Fruit fly (Drosophila melanogaster) whole organism, prepupa: ENCODE measurements around the gene Hs6st.

ENCODE experiments used
- CG6163 ChIP-seq: fragments of 200-800 bp; sonication (Bioruptor generic); IDR thresholded peaks from 3 replicates; pipeline ENCODE4 v1.3.6; 2022; ENCODE audit warnings: missing biosample characterization, missing genetic modification characterization
- CG6276 ChIP-seq: fragments of 200-800 bp; sonication (Bioruptor generic); optimal IDR thresholded peaks from 2 replicates; lab custom pipeline; 2017; ENCODE audit warnings: missing biosample characterization, mild to moderate bottlenecking, missing genetic modification characterization
- Ets21C ChIP-seq: fragments of 200-800 bp; sonication (Bioruptor generic); optimal IDR thresholded peaks from 3 replicates; lab custom pipeline; 2016; ENCODE audit warnings: missing biosample characterization, missing genetic modification characterization
- Hr39 ChIP-seq: fragments of 200-800 bp; sonication (Bioruptor generic); optimal IDR thresholded peaks from 2 replicates; lab custom pipeline; 2016; ENCODE audit warnings: missing biosample characterization, missing genetic modification characterization
- OdsH ChIP-seq: fragments of 200-800 bp; sonication (Bioruptor generic); optimal IDR thresholded peaks from 3 replicates; lab custom pipeline; 2016; ENCODE audit warnings: missing biosample characterization, missing genetic modification characterization
- Sox102F ChIP-seq: fragments of 200-800 bp; sonication (Bioruptor generic); optimal IDR thresholded peaks from 2 replicates; lab custom pipeline; 2016; ENCODE audit warnings: missing biosample characterization, mild to moderate bottlenecking, missing genetic modification characterization
- cyc ChIP-seq: fragments of 200-800 bp; sonication (Bioruptor generic); optimal IDR thresholded peaks from 3 replicates; lab custom pipeline; 2016; ENCODE audit warnings: missing biosample characterization, missing genetic modification characterization
- fkh ChIP-seq: fragments of 200-800 bp; sonication (Bioruptor generic); optimal IDR thresholded peaks from 3 replicates; lab custom pipeline; 2017; ENCODE audit warnings: missing biosample characterization, mild to moderate bottlenecking, missing genetic modification characterization, moderate library complexity

DNA sequence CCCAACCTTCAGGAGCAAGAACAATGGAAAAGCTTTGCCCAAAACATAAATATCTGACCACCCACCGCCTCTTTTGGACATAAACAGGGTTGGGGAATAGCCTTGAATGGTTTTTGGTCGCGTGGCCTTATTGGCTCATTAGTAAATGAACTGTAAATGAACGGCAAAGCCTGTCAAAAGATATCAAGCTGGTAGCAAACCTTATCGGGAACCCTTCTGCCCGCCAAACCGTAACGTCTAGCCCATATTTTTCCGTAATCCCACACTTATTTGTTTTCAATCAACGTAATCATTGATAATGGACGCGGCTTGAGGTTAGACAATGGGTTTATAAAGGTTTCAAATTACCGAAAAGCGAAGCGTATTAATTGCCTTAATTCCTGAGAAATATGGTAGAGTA is 22.9 kb downstream of the Hs6st start:
- TF ChIP-seq fkh (no peak), Sox102F (GFP tag; lab: Kevin White, UChicago) (no peak), Hr39 (no peak), OdsH (GFP tag; lab: Kevin White, UChicago) (no peak), CG6163 (GFP tag; lab: Robert Waterston, UW) (no peak), cyc (GFP tag; lab: Kevin White, UChicago) (no peak), CG6276 (GFP tag; lab: Kevin White, UChicago) (no peak), Ets21C (GFP tag; lab: Kevin White, UChicago) (no peak)
